Worm (Caenorhabditis elegans) whole organism, young adult: Measurements from ENCODE around the gene str-89.

Source experiments
- B0261.1 ChIP-seq: sonication (generic microtip); optimal IDR thresholded peaks from 2 replicates; lab custom pipeline; 2016; ENCODE audit warnings: mild to moderate bottlenecking, missing genetic modification characterization, moderate library complexity, missing compliant biosample characterization
- B0336.3 ChIP-seq: fragments of 200-800 bp; sonication (Bioruptor generic); IDR thresholded peaks from 2 replicates; pipeline ENCODE4 v1.3.6; 2022; ENCODE audit warnings: missing genetic modification characterization, missing compliant biosample characterization
- F10E7.11 ChIP-seq: sonication (generic microtip); optimal IDR thresholded peaks from 2 replicates; lab custom pipeline; 2017; ENCODE audit warnings: mild to moderate bottlenecking, missing genetic modification characterization, moderate library complexity, missing compliant biosample characterization
- F37B4.10 ChIP-seq: fragments of 200-800 bp; sonication (Bioruptor generic); IDR thresholded peaks from 2 replicates; pipeline ENCODE4 v1.3.6; 2022; ENCODE audit warnings: missing genetic modification characterization, missing compliant biosample characterization
- F55B11.4 ChIP-seq: sonication (generic microtip); optimal IDR thresholded peaks from 2 replicates; lab custom pipeline; 2016; ENCODE audit warnings: missing compliant biosample characterization, missing genetic modification characterization, borderline replicate concordance; ENCODE audit not compliant: insufficient read depth
- F57C9.4 ChIP-seq: sonication (generic microtip); optimal IDR thresholded peaks from 2 replicates; lab custom pipeline; 2017; ENCODE audit warnings: mild to moderate bottlenecking, missing genetic modification characterization, missing compliant biosample characterization
- K11D2.4 ChIP-seq: fragments of 200-800 bp; sonication (Bioruptor generic); IDR thresholded peaks from 2 replicates; pipeline ENCODE4 v1.3.6; 2022; ENCODE audit warnings: missing genetic modification reagents, missing genetic modification characterization, missing compliant biosample characterization
- K12H6.12 ChIP-seq: fragments of 200-800 bp; sonication (Bioruptor generic); optimal IDR thresholded peaks from 2 replicates; lab custom pipeline; 2018; ENCODE audit warnings: mild to moderate bottlenecking, missing genetic modification characterization, missing compliant biosample characterization
- Y53G8AR.9 ChIP-seq: fragments of 200-800 bp; sonication (Bioruptor generic); conservative IDR thresholded peaks from 2 replicates; pipeline ENCODE4 v1.3.6; 2022; ENCODE audit warnings: missing genetic modification reagents, missing genetic modification characterization, missing compliant biosample characterization
- Y56A3A.18 ChIP-seq: fragments of 200-800 bp; sonication (Bioruptor generic); IDR thresholded peaks from 2 replicates; pipeline ENCODE4 v1.3.6; 2022; ENCODE audit warnings: missing genetic modification reagents, missing genetic modification characterization, missing compliant biosample characterization
- ama-1 ChIP-seq, 3 experiments: fragments of 150-350 bp in 1 of 3; sonication (generic microtip) in 2 of 3; optimal IDR thresholded peaks; 2 replicates each; lab custom pipeline; 2014 to 2018; ENCODE audit warnings: missing biosample characterization in 2 of 3, missing genetic modification characterization in 2 of 3, missing genetic modification reagents in 2 of 3
- athp-1 ChIP-seq: sonication (generic microtip); optimal IDR thresholded peaks from 2 replicates; lab custom pipeline; 2017; ENCODE audit warnings: mild to moderate bottlenecking, missing genetic modification characterization, missing compliant biosample characterization
- cebp-1 ChIP-seq, 2 experiments: fragments of 200-800 bp in 1 of 2; sonication (Bioruptor generic) in 1 of 2; sonication (generic microtip) in 1 of 2; IDR thresholded peaks in 1 of 2; optimal IDR thresholded peaks in 1 of 2; 2 replicates each; pipeline versions ENCODE4 v1.3.6 to Lab custom; 2017 to 2022; ENCODE audit warnings: missing compliant biosample characterization in 2 of 2, missing genetic modification characterization in 2 of 2, mild to moderate bottlenecking in 1 of 2, missing genetic modification reagents in 1 of 2, moderate library complexity in 1 of 2
- ceh-100 ChIP-seq: fragments of 200-800 bp; sonication (Bioruptor generic); IDR thresholded peaks from 2 replicates; pipeline ENCODE4 v1.3.6; 2022; ENCODE audit warnings: missing genetic modification reagents, missing genetic modification characterization, missing compliant biosample characterization
- ceh-27 ChIP-seq: fragments of 200-800 bp; sonication (Bioruptor generic); optimal IDR thresholded peaks from 2 replicates; lab custom pipeline; 2018; ENCODE audit warnings: mild to moderate bottlenecking, missing genetic modification characterization, moderate library complexity, missing compliant biosample characterization
- ceh-58 ChIP-seq: fragments of 200-800 bp; sonication (Bioruptor generic); IDR thresholded peaks from 2 replicates; pipeline ENCODE4 v1.3.6; 2022; ENCODE audit warnings: missing genetic modification characterization, missing compliant biosample characterization
- dox-1 ChIP-seq: fragments of 200-800 bp; sonication (Bioruptor generic); IDR thresholded peaks from 2 replicates; pipeline ENCODE4 v1.3.6; 2022; ENCODE audit warnings: missing genetic modification reagents, missing genetic modification characterization, missing compliant biosample characterization
- dpff-1 ChIP-seq: sonication (generic microtip); optimal IDR thresholded peaks from 2 replicates; lab custom pipeline; 2017; ENCODE audit warnings: mild to moderate bottlenecking, missing genetic modification characterization, missing compliant biosample characterization
- dpl-1 ChIP-seq: fragments of 150-350 bp; optimal IDR thresholded peaks from 2 replicates; lab custom pipeline; 2014; ENCODE audit warnings: missing biosample characterization, missing genetic modification reagents, missing genetic modification characterization
- ekl-4 ChIP-seq: fragments of 200-800 bp; sonication (Bioruptor generic); IDR thresholded peaks from 2 replicates; pipeline ENCODE4 v1.3.6; 2022; ENCODE audit warnings: missing genetic modification reagents, missing genetic modification characterization, missing compliant biosample characterization
- fkh-3 ChIP-seq: sonication (generic microtip); optimal IDR thresholded peaks from 2 replicates; lab custom pipeline; 2016; ENCODE audit warnings: mild to moderate bottlenecking, missing genetic modification characterization, missing compliant biosample characterization
- gei-17 ChIP-seq: fragments of 200-800 bp; sonication (Bioruptor generic); optimal IDR thresholded peaks from 2 replicates; lab custom pipeline; 2018; ENCODE audit warnings: mild to moderate bottlenecking, missing genetic modification characterization, missing compliant biosample characterization
- hmg-1.2 ChIP-seq: fragments of 200-800 bp; sonication (Bioruptor generic); IDR thresholded peaks from 2 replicates; pipeline ENCODE4 v1.3.6; 2022; ENCODE audit warnings: missing genetic modification reagents, missing genetic modification characterization, missing compliant biosample characterization
- lin-26 ChIP-seq: fragments of 200-800 bp; sonication (Bioruptor generic); IDR thresholded peaks from 2 replicates; pipeline ENCODE4 v1.3.6; 2022; ENCODE audit warnings: missing genetic modification reagents, missing genetic modification characterization, missing compliant biosample characterization
- lir-1 ChIP-seq: fragments of 200-800 bp; sonication (Bioruptor generic); conservative IDR thresholded peaks from 2 replicates; pipeline ENCODE4 v1.3.6; 2022; ENCODE audit warnings: missing genetic modification reagents, missing genetic modification characterization, missing compliant biosample characterization
- madf-10 ChIP-seq: sonication (generic microtip); optimal IDR thresholded peaks from 2 replicates; lab custom pipeline; 2016; ENCODE audit warnings: mild to moderate bottlenecking, missing genetic modification characterization, missing compliant biosample characterization
- madf-3 ChIP-seq: fragments of 200-800 bp; sonication (Bioruptor generic); IDR thresholded peaks from 2 replicates; pipeline ENCODE4 v1.3.6; 2022; ENCODE audit warnings: missing genetic modification reagents, missing genetic modification characterization, missing compliant biosample characterization
- madf-8 ChIP-seq: fragments of 200-800 bp; sonication (Bioruptor generic); conservative IDR thresholded peaks from 2 replicates; pipeline ENCODE4 v1.3.6; 2022; ENCODE audit warnings: missing genetic modification reagents, missing genetic modification characterization, missing compliant biosample characterization
- mel-28 ChIP-seq: sonication (generic microtip); optimal IDR thresholded peaks from 2 replicates; lab custom pipeline; 2016; ENCODE audit warnings: borderline replicate concordance, mild to moderate bottlenecking, missing genetic modification characterization, missing compliant biosample characterization
- mxl-1 ChIP-seq: sonication (generic microtip); optimal IDR thresholded peaks from 2 replicates; lab custom pipeline; 2016; ENCODE audit warnings: missing genetic modification characterization, missing compliant biosample characterization
- nfya-1 ChIP-seq: sonication (generic microtip); optimal IDR thresholded peaks from 2 replicates; lab custom pipeline; 2017; ENCODE audit warnings: antibody characterized with exemption, missing compliant biosample characterization, missing genetic modification characterization, borderline replicate concordance; ENCODE audit not compliant: insufficient read depth
- nfyb-1 ChIP-seq: fragments of 200-800 bp; sonication (Bioruptor generic); IDR thresholded peaks from 2 replicates; pipeline ENCODE4 v1.3.6; 2022; ENCODE audit warnings: missing genetic modification reagents, missing genetic modification characterization, missing compliant biosample characterization
- nhr-90 ChIP-seq: sonication (generic microtip); optimal IDR thresholded peaks from 2 replicates; lab custom pipeline; 2016; ENCODE audit warnings: missing genotype, mild to moderate bottlenecking, missing genetic modification characterization, missing compliant biosample characterization
- pbrm-1 ChIP-seq: fragments of 200-800 bp; sonication (Bioruptor generic); IDR thresholded peaks from 2 replicates; pipeline ENCODE4 v1.3.6; 2022; ENCODE audit warnings: missing genetic modification reagents, missing genetic modification characterization, missing compliant biosample characterization
- pha-4 ChIP-seq: fragments of 150-350 bp; sonication (generic microtip); optimal IDR thresholded peaks from 2 replicates; lab custom pipeline; 2014; ENCODE audit warnings: missing biosample characterization, missing genetic modification reagents, missing genetic modification characterization
- rcor-1 ChIP-seq: fragments of 200-800 bp; sonication (Bioruptor generic); IDR thresholded peaks from 2 replicates; pipeline ENCODE4 v1.3.6; 2022; ENCODE audit warnings: missing genetic modification reagents, missing genetic modification characterization, missing compliant biosample characterization
- rec-8 ChIP-seq, 2 experiments: sonication (generic microtip); optimal IDR thresholded peaks; 2 replicates each; lab custom pipeline; 2016; ENCODE audit warnings: mild to moderate bottlenecking in 2 of 2, missing genetic modification characterization in 2 of 2, missing genetic modification reagents in 2 of 2, missing genotype in 2 of 2, missing biosample characterization in 1 of 2, missing compliant biosample characterization in 1 of 2, moderate library complexity in 1 of 2
- sdz-38 ChIP-seq: sonication (generic microtip); optimal IDR thresholded peaks from 2 replicates; lab custom pipeline; 2016; ENCODE audit warnings: missing genotype, missing genetic modification characterization, missing compliant biosample characterization
- sea-2 ChIP-seq: fragments of 200-800 bp; sonication (Bioruptor generic); IDR thresholded peaks from 2 replicates; pipeline ENCODE4 v1.3.6; 2022; ENCODE audit warnings: missing genetic modification characterization, missing compliant biosample characterization
- snpc-1.1 ChIP-seq: sonication (generic microtip); optimal IDR thresholded peaks from 2 replicates; lab custom pipeline; 2017; ENCODE audit warnings: missing genetic modification characterization, mild to moderate bottlenecking, missing compliant biosample characterization, antibody characterized with exemption, moderate library complexity, missing genotype, missing genetic modification reagents; ENCODE audit not compliant: insufficient read depth
- somi-1 ChIP-seq: fragments of 200-800 bp; sonication (Bioruptor generic); optimal IDR thresholded peaks from 2 replicates; lab custom pipeline; 2018; ENCODE audit warnings: mild to moderate bottlenecking, missing genetic modification characterization, missing compliant biosample characterization
- sptf-2 ChIP-seq: fragments of 200-800 bp; sonication (Bioruptor generic); optimal IDR thresholded peaks from 2 replicates; lab custom pipeline; 2018; ENCODE audit warnings: mild to moderate bottlenecking, missing genetic modification characterization, missing compliant biosample characterization
- tbp1 ChIP-seq: fragments of 200-800 bp; sonication (Bioruptor generic); optimal IDR thresholded peaks from 2 replicates; lab custom pipeline; 2018; ENCODE audit warnings: mild to moderate bottlenecking, missing genetic modification characterization, missing compliant biosample characterization
- unc-130 ChIP-seq: sonication (generic microtip); optimal IDR thresholded peaks from 2 replicates; lab custom pipeline; 2016; ENCODE audit warnings: missing genetic modification reagents, missing genetic modification characterization, missing compliant biosample characterization
- xnd-1 ChIP-seq: sonication (generic microtip); optimal IDR thresholded peaks from 2 replicates; lab custom pipeline; 2016; ENCODE audit warnings: missing genotype, missing genetic modification reagents, missing genetic modification characterization, missing compliant biosample characterization
- ztf-25 ChIP-seq: fragments of 200-800 bp; sonication (Bioruptor generic); IDR thresholded peaks from 2 replicates; pipeline ENCODE4 v1.3.6; 2022; ENCODE audit warnings: missing genetic modification reagents, missing genetic modification characterization, missing compliant biosample characterization
- ztf-26 ChIP-seq: sonication (generic microtip); optimal IDR thresholded peaks from 2 replicates; lab custom pipeline; 2017; ENCODE audit warnings: missing genetic modification characterization, missing compliant biosample characterization
- ztf-28 ChIP-seq: fragments of 200-800 bp; sonication (Bioruptor generic); IDR thresholded peaks from 2 replicates; pipeline ENCODE4 v1.3.6; 2022; ENCODE audit warnings: missing genetic modification reagents, missing genetic modification characterization, missing compliant biosample characterization
- ztf-3 ChIP-seq: fragments of 200-800 bp; sonication (Bioruptor generic); optimal IDR thresholded peaks from 2 replicates; lab custom pipeline; 2018; ENCODE audit warnings: mild to moderate bottlenecking, missing genetic modification characterization, missing compliant biosample characterization

Gene str-89

DNA sequence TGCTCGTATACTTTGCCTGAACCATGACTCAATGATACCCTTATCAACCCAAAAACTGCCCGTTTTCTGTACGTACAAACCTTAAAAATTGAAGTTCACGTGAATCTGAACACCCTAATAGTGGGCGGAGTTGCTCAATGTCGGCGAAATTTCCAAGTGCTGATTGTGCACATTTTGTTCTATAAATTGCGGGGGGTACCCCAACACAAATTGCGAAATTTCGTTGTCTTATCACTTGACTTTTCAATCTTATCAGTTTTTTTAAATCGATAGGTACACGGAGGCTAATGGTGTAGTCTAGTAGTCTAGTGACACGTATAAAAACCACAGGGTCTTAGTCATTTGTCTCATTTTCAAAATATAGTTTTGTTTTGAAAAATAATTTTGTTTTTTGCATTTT is 9.4 kb upstream of the str-89 start, which contains the start of gene fbxa-108 (continued):
- no peak for TF ChIP-seq sdz-38 (tag; lab: Kevin White, UChicago)
- no peak for TF ChIP-seq F10E7.11
- TF ChIP-seq dox-1 (GFP tag; lab: Robert Waterston, UW), result peak; percentile 55; the same call in 1 of the 2 replicates
- no peak for TF ChIP-seq F55B11.4
- no peak for TF ChIP-seq pbrm-1 (GFP tag; lab: Robert Waterston, UW)
- TF ChIP-seq nfyb-1 (GFP tag; lab: Robert Waterston, UW), result peak; percentile 60; the same call in 1 of the 2 replicates
- no peak for TF ChIP-seq athp-1
- no peak for TF ChIP-seq sea-2 (GFP tag; lab: Robert Waterston, UW)
- TF ChIP-seq F37B4.10 (GFP tag; lab: Robert Waterston, UW), result no peak
- no peak for TF ChIP-seq ztf-28 (GFP tag; lab: Robert Waterston, UW)
- no peak for TF ChIP-seq rcor-1 (GFP tag; lab: Robert Waterston, UW)
- no peak for TF ChIP-seq dpl-1 (GFP tag; lab: Kevin White, UChicago)
- TF ChIP-seq K11D2.4 (GFP tag; lab: Robert Waterston, UW), result no peak
- TF ChIP-seq B0336.3, result peak; percentile 64
- TF ChIP-seq ztf-26, result no peak
- TF ChIP-seq snpc-1.1 (tag; lab: Kevin White, UChicago), result no peak
- TF ChIP-seq B0261.1, result no peak
- TF ChIP-seq pha-4 (tag; lab: Kevin White, UChicago), result peak; percentile 82
- no peak for TF ChIP-seq gei-17 (GFP tag; lab: Kevin White, UChicago)
- TF ChIP-seq xnd-1 (tag; lab: Kevin White, UChicago), result no peak
- no peak for TF ChIP-seq ceh-100
- TF ChIP-seq hmg-1.2 (GFP tag; lab: Robert Waterston, UW), result no peak
- TF ChIP-seq cebp-1 (GFP tag; IDR thresholded peaks at IDR 0.05; lab: Robert Waterston, UW), result peak; percentile 97
- peak; percentile 97 for TF ChIP-seq cebp-1 (tag; optimal IDR thresholded peaks at IDR 0.05; lab: Kevin White, UChicago)
- no peak for TF ChIP-seq Y53G8AR.9 (GFP tag; lab: Robert Waterston, UW)
- no peak for TF ChIP-seq ceh-27 (GFP tag; lab: Kevin White, UChicago)
- TF ChIP-seq F57C9.4, result no peak
- TF ChIP-seq ekl-4 (GFP tag; lab: Robert Waterston, UW), result no peak
- no peak for TF ChIP-seq K12H6.12 (tag; lab: Kevin White, UChicago)
- TF ChIP-seq fkh-3 (tag; lab: Kevin White, UChicago), result no peak
- TF ChIP-seq nhr-90, result peak; percentile 59
- TF ChIP-seq madf-10 (tag; lab: Kevin White, UChicago), result peak; percentile 33
- TF ChIP-seq ztf-25 (GFP tag; lab: Robert Waterston, UW), result no peak
- no peak for TF ChIP-seq mel-28
- TF ChIP-seq unc-130, result no peak
- TF ChIP-seq madf-8 (GFP tag; lab: Robert Waterston, UW), result no peak
- no peak for TF ChIP-seq ceh-58 (GFP tag; lab: Robert Waterston, UW)
- TF ChIP-seq lir-1, result no peak
- TF ChIP-seq madf-3, result no peak
- TF ChIP-seq tbp1 (GFP tag; lab: Kevin White, UChicago), result peak; percentile 22
- no peak for TF ChIP-seq rec-8 (tag; optimal IDR thresholded peaks at IDR 0.05; lab: Kevin White, UChicago)
- no peak for TF ChIP-seq dpff-1
- no peak for TF ChIP-seq sptf-2 (GFP tag; lab: Kevin White, UChicago)
- no peak for TF ChIP-seq Y56A3A.18 (GFP tag; lab: Robert Waterston, UW)
- TF ChIP-seq mxl-1, result no peak
- no peak for TF ChIP-seq lin-26
- no peak for TF ChIP-seq nfya-1 (tag; lab: Kevin White, UChicago)
- TF ChIP-seq ama-1 (optimal IDR thresholded peaks at IDR 0.05; lab: Kevin White, UChicago), result no peak
- TF ChIP-seq ama-1 (GFP tag; optimal IDR thresholded peaks at IDR 0.05; lab: Kevin White, UChicago), result no peak
- no peak for TF ChIP-seq ztf-3 (GFP tag; lab: Kevin White, UChicago)
- no peak for TF ChIP-seq somi-1 (GFP tag; lab: Kevin White, UChicago)
